Worm (Caenorhabditis elegans): ENCODE data around the gene cnnm-3.

DNA sequence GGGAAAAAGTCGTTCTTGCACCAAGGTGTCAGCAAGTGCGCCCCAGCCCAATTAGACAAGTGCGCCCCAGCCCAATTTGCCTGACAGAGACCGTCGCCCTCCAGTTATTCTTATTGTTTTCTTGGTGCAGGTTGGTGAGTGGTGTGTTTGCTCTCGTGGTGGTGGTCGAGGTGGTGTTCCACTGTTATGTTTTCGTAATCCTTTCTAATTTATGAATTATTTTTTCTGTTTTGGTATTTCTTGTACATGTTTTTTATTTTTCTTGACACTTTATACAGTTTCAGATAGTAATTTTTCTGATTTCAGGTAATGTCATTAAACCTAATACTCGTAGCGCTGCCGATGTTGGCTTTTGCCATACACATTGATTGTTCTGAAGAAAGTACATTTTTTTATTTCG lies 36.5 kb downstream of the cnnm-3 start, which contains the start of gene Y48D7A.1:
- TF ChIP-seq ceh-82 (tag; optimal IDR thresholded peaks at IDR 0.05) = no peak
- no peak for TF ChIP-seq snpc-4 (tag; optimal IDR thresholded peaks at IDR 0.05)
- no peak for TF ChIP-seq ama-1 (optimal IDR thresholded peaks at IDR 0.05)
- TF ChIP-seq nhr-76 (tag; optimal IDR thresholded peaks at IDR 0.05) = no peak
- no peak for TF ChIP-seq unc-39 (tag; optimal IDR thresholded peaks at IDR 0.05)
- no peak for TF ChIP-seq ceh-28 (tag; optimal IDR thresholded peaks at IDR 0.05)
- TF ChIP-seq mml-1 (tag; optimal IDR thresholded peaks at IDR 0.05) = no peak
- no peak for TF ChIP-seq nhr-11 (tag; optimal IDR thresholded peaks at IDR 0.05)
- TF ChIP-seq tbx-2 (tag; optimal IDR thresholded peaks at IDR 0.05) = no peak
- no peak for TF ChIP-seq mdl-1 (tag; optimal IDR thresholded peaks at IDR 0.05)
- no peak for TF ChIP-seq ceh-16 (tag; optimal IDR thresholded peaks at IDR 0.05)
- no peak for TF ChIP-seq fkh-10 (GFP tag; optimal IDR thresholded peaks at IDR 0.05)
- no peak for TF ChIP-seq sea-2 (GFP tag; optimal IDR thresholded peaks at IDR 0.05)
